Worm (Caenorhabditis elegans): ENCODE measurements around the gene col-73.
"Not testable (repeated sequence)": the region's sequence is repeated elsewhere in the genome, so short reads cannot be mapped to it uniquely, and the experiment has no call there.

The col-73 gene

ce11 chrII:4867476-4867875 is 5.5 kb downstream of the col-73 start, which contains the start of gene col-17:
col-17 (minus strand) TSS chrII:4867576.
- TF ChIP-seq ceh-83 (GFP tag; optimal IDR thresholded peaks at IDR 0.05): no peak
- TF ChIP-seq cnd-1 (tag; optimal IDR thresholded peaks at IDR 0.05): no peak
- no peak for TF ChIP-seq M03D4.4 (tag; optimal IDR thresholded peaks at IDR 0.05)
- TF ChIP-seq nhr-237 (tag; optimal IDR thresholded peaks at IDR 0.05): no peak
- TF ChIP-seq sem-2 (GFP tag; optimal IDR thresholded peaks at IDR 0.05): no peak

- no peak for TF ChIP-seq blmp-1 (tag; optimal IDR thresholded peaks at IDR 0.05)
- no peak for TF ChIP-seq lin-32 (GFP tag; optimal IDR thresholded peaks at IDR 0.05)
- no peak for TF ChIP-seq pha-4 (tag; optimal IDR thresholded peaks at IDR 0.05)
- TF ChIP-seq snpc-4 (tag; optimal IDR thresholded peaks at IDR 0.05): no peak
- no peak for TF ChIP-seq nhr-12 (tag; optimal IDR thresholded peaks at IDR 0.05)
- no peak for TF ChIP-seq ceh-83 (GFP tag; optimal IDR thresholded peaks at IDR 0.05)
- TF ChIP-seq elt-1 (tag; optimal IDR thresholded peaks at IDR 0.05; ENCODE audit: borderline replicate concordance, insufficient read depth): no peak
- TF ChIP-seq ceh-43 (GFP tag; optimal IDR thresholded peaks at IDR 0.05): no peak
- TF ChIP-seq lin-13 (tag; optimal IDR thresholded peaks at IDR 0.05): no peak
These were observed 6.9 kb downstream of the col-73 start for ce11 chrII:4866045-4866444.

ce11 chrII:4863357-4863756 is 9.6 kb downstream of the col-73 start, which contains the start of the genes mpst-4 and F11G11.14:
mpst-4 (minus strand) TSS chrII:4863457.
F11G11.14 (plus strand) TSS chrII:4863681.
- TF ChIP-seq nhr-76 (tag; optimal IDR thresholded peaks at IDR 0.05) (no peak), mep-1 (tag; optimal IDR thresholded peaks at IDR 0.05) (no peak), sem-2 (GFP tag; optimal IDR thresholded peaks at IDR 0.05) (no peak), ham-2 (GFP tag; optimal IDR thresholded peaks at IDR 0.05) (no peak), ceh-83 (GFP tag; optimal IDR thresholded peaks at IDR 0.05) (no peak), elt-1 (tag; optimal IDR thresholded peaks at IDR 0.05; ENCODE audit: borderline replicate concordance, insufficient read depth) (no peak), lin-32 (GFP tag; optimal IDR thresholded peaks at IDR 0.05) (no peak), ceh-43 (GFP tag; optimal IDR thresholded peaks at IDR 0.05) (no peak), pha-4 (tag; optimal IDR thresholded peaks at IDR 0.05) (no peak), nhr-237 (tag; optimal IDR thresholded peaks at IDR 0.05) (no peak), sptf-1 (tag; optimal IDR thresholded peaks at IDR 0.05) (no peak), hlh-1 (tag; optimal IDR thresholded peaks at IDR 0.05) (no peak), unc-120 (tag; optimal IDR thresholded peaks at IDR 0.05; ENCODE audit: poor library complexity, severe bottlenecking) (no peak), drap-1 (GFP tag; optimal IDR thresholded peaks at IDR 0.05) (no peak), mls-2 (tag; optimal IDR thresholded peaks at IDR 0.05) (no peak), lsy-2 (tag; optimal IDR thresholded peaks at IDR 0.05) (no peak)

ce11 chrII:4860260-4860659 is 12.7 kb downstream of the col-73 start, which contains the start of the genes nspd-5 and F11G11.4:
nspd-5 (minus strand) TSS chrII:4860360.
F11G11.4 (plus strand) TSS chrII:4860594.
- TF ChIP-seq lin-13 (tag; optimal IDR thresholded peaks at IDR 0.05); ceh-83 (GFP tag; optimal IDR thresholded peaks at IDR 0.05); pha-4 (tag; optimal IDR thresholded peaks at IDR 0.05): not testable (repeated sequence)

ce11 chrII:4858906-4859411 is 14.0 kb downstream of the col-73 start:
- TF ChIP-seq pha-4 (tag; optimal IDR thresholded peaks at IDR 0.05) (no peak), flh-1 (GFP tag; optimal IDR thresholded peaks at IDR 0.05) (no peak), sem-2 (GFP tag; optimal IDR thresholded peaks at IDR 0.05) (no peak), snpc-4 (tag; optimal IDR thresholded peaks at IDR 0.05) (no peak), unc-62 (GFP tag; optimal IDR thresholded peaks at IDR 0.05) (no peak), mep-1 (tag; optimal IDR thresholded peaks at IDR 0.05) (no peak), ham-2 (GFP tag; optimal IDR thresholded peaks at IDR 0.05) (no peak), hlh-1 (tag; optimal IDR thresholded peaks at IDR 0.05) (no peak), nhr-76 (tag; optimal IDR thresholded peaks at IDR 0.05) (no peak), tbx-8 (GFP tag; optimal IDR thresholded peaks at IDR 0.05) (no peak), nhr-28 (tag; optimal IDR thresholded peaks at IDR 0.05) (no peak), lsy-2 (tag; optimal IDR thresholded peaks at IDR 0.05) (no peak)

- TF ChIP-seq nhr-12 (tag; optimal IDR thresholded peaks at IDR 0.05): no peak
- TF ChIP-seq ceh-83 (GFP tag; optimal IDR thresholded peaks at IDR 0.05): no peak
- no peak for TF ChIP-seq elt-1 (tag; optimal IDR thresholded peaks at IDR 0.05; ENCODE audit: borderline replicate concordance, insufficient read depth)
- no peak for TF ChIP-seq snpc-4 (tag; optimal IDR thresholded peaks at IDR 0.05)
- TF ChIP-seq nhr-237 (tag; optimal IDR thresholded peaks at IDR 0.05): no peak
- TF ChIP-seq lin-13 (tag; optimal IDR thresholded peaks at IDR 0.05): no peak
- TF ChIP-seq ces-1 (GFP tag; optimal IDR thresholded peaks at IDR 0.05): no peak
- TF ChIP-seq zip-8 (tag; optimal IDR thresholded peaks at IDR 0.05): no peak
- TF ChIP-seq mep-1 (tag; optimal IDR thresholded peaks at IDR 0.05): no peak
- no peak for TF ChIP-seq unc-62 (GFP tag; optimal IDR thresholded peaks at IDR 0.05)
- TF ChIP-seq blmp-1 (tag; optimal IDR thresholded peaks at IDR 0.05): no peak
- TF ChIP-seq lsy-2 (tag; optimal IDR thresholded peaks at IDR 0.05): no peak
These were observed 15.0 kb downstream of the col-73 start, which contains the start of gene F11G11.5 for ce11 chrII:4857873-4858364. F11G11.5 (plus strand) TSS chrII:4857923.
